Worm (Caenorhabditis elegans) whole organism, L1 larva: Measurements from ENCODE around the gene odr-1.

Source experiments
- C16A3.4 ChIP-seq: fragments of 150-350 bp; optimal IDR thresholded peaks from 2 replicates; lab custom pipeline; 2014; ENCODE audit warnings: missing biosample characterization, missing genetic modification characterization
- Y116A8C.19 ChIP-seq: sonication (generic microtip); optimal IDR thresholded peaks from 2 replicates; lab custom pipeline; 2016; ENCODE audit warnings: missing compliant biosample characterization, missing genetic modification characterization, borderline replicate concordance
- aha-1 ChIP-seq: fragments of 150-350 bp; optimal IDR thresholded peaks from 2 replicates; lab custom pipeline; 2014; ENCODE audit warnings: missing biosample characterization, missing genetic modification characterization
- alr-1 ChIP-seq: fragments of 200-800 bp; sonication (Bioruptor generic); optimal IDR thresholded peaks from 2 replicates; lab custom pipeline; 2018; ENCODE audit warnings: borderline replicate concordance, mild to moderate bottlenecking, missing genetic modification characterization, missing compliant biosample characterization
- ama-1 ChIP-seq: fragments of 150-350 bp; optimal IDR thresholded peaks from 2 replicates; lab custom pipeline; 2014
- blmp-1 ChIP-seq: fragments of 150-350 bp; optimal IDR thresholded peaks from 2 replicates; lab custom pipeline; 2014; ENCODE audit warnings: missing biosample characterization, missing genetic modification characterization
- ceh-8 ChIP-seq: fragments of 200-800 bp; sonication (Bioruptor generic); optimal IDR thresholded peaks from 2 replicates; lab custom pipeline; 2018; ENCODE audit warnings: mild to moderate bottlenecking, missing genetic modification characterization, moderate library complexity, missing compliant biosample characterization
- ceh-82 ChIP-seq, 3 experiments: fragments of 150-350 bp in 1 of 3; sonication (generic microtip) in 2 of 3; optimal IDR thresholded peaks; 2 replicates each; lab custom pipeline; 2014 to 2017; ENCODE audit warnings: missing biosample characterization in 3 of 3, missing genetic modification characterization in 3 of 3
- ceh-90 ChIP-seq: sonication (generic microtip); optimal IDR thresholded peaks from 2 replicates; lab custom pipeline; 2016; ENCODE audit warnings: missing genetic modification characterization, missing compliant biosample characterization
- dpl-1 ChIP-seq, 3 experiments: fragments of 150-350 bp in 2 of 3; sonication (generic microtip) in 1 of 3; optimal IDR thresholded peaks; 2 replicates each; lab custom pipeline; 2014 to 2017; ENCODE audit warnings: missing biosample characterization in 3 of 3, missing genetic modification characterization in 3 of 3, missing genetic modification reagents in 3 of 3
- efl-1 ChIP-seq, 4 experiments: fragments of 150-350 bp; optimal IDR thresholded peaks in 3 of 4; peaks in 1 of 4; 1 replicate in 1 of 4; 2 replicates in 3 of 4; lab custom pipeline; 2014; ENCODE audit warnings: missing biosample characterization in 2 of 4, missing genetic modification characterization in 2 of 4, missing genetic modification reagents in 2 of 4
- elt-2 ChIP-seq: sonication (generic microtip); optimal IDR thresholded peaks from 2 replicates; lab custom pipeline; 2016; ENCODE audit warnings: missing genetic modification characterization, mild to moderate bottlenecking, inconsistent platforms, missing compliant biosample characterization, missing genetic modification reagents
- ets-5 ChIP-seq: fragments of 200-800 bp; sonication (Bioruptor generic); IDR thresholded peaks from 2 replicates; pipeline ENCODE4 v1.3.6; 2022; ENCODE audit warnings: missing genetic modification characterization, missing compliant biosample characterization
- fkh-4 ChIP-seq: sonication (generic microtip); optimal IDR thresholded peaks from 2 replicates; lab custom pipeline; 2016; ENCODE audit warnings: missing compliant biosample characterization, missing genetic modification characterization, borderline replicate concordance
- fkh-8 ChIP-seq: sonication (generic microtip); optimal IDR thresholded peaks from 2 replicates; lab custom pipeline; 2016; ENCODE audit warnings: mild to moderate bottlenecking, missing genetic modification characterization, missing compliant biosample characterization
- grh-1 ChIP-seq: fragments of 200-800 bp; sonication (Bioruptor generic); IDR thresholded peaks from 2 replicates; pipeline ENCODE4 v1.3.6; 2022; ENCODE audit warnings: missing genetic modification reagents, missing genetic modification characterization, missing compliant biosample characterization
- hlh-4 ChIP-seq: sonication (generic microtip); optimal IDR thresholded peaks from 2 replicates; lab custom pipeline; 2016; ENCODE audit warnings: mild to moderate bottlenecking, missing genetic modification characterization, missing compliant biosample characterization
- hpl-2 ChIP-seq: fragments of 150-350 bp; optimal IDR thresholded peaks from 2 replicates; lab custom pipeline; 2014; ENCODE audit warnings: missing biosample characterization, missing genetic modification reagents, missing genetic modification characterization
- jun-1 ChIP-seq: fragments of 150-350 bp; optimal IDR thresholded peaks from 2 replicates; lab custom pipeline; 2014; ENCODE audit warnings: missing biosample characterization, missing genetic modification reagents, missing genetic modification characterization
- lin-14 ChIP-seq: fragments of 200-800 bp; sonication (Bioruptor generic); optimal IDR thresholded peaks from 2 replicates; lab custom pipeline; 2018; ENCODE audit warnings: mild to moderate bottlenecking, missing genetic modification characterization, moderate library complexity, missing compliant biosample characterization
- lin-15B ChIP-seq: fragments of 150-350 bp; sonication (generic microtip); optimal IDR thresholded peaks from 3 replicates; lab custom pipeline; 2014; ENCODE audit warnings: missing biosample characterization, missing genetic modification characterization
- lin-39 ChIP-seq: fragments of 150-350 bp; optimal IDR thresholded peaks from 2 replicates; lab custom pipeline; 2014; ENCODE audit warnings: missing biosample characterization, missing genetic modification reagents, missing genetic modification characterization
- lsy-2 ChIP-seq, 2 experiments: fragments of 150-350 bp; optimal IDR thresholded peaks; 2 replicates each; lab custom pipeline; 2014; ENCODE audit warnings: missing biosample characterization in 2 of 2, missing genetic modification characterization in 2 of 2
- mab-9 ChIP-seq: fragments of 200-800 bp; sonication (Bioruptor generic); IDR thresholded peaks from 2 replicates; pipeline ENCODE4 v1.3.6; 2022; ENCODE audit warnings: missing genetic modification reagents, missing genetic modification characterization, missing compliant biosample characterization
- mdl-1 ChIP-seq, 2 experiments: fragments of 150-350 bp; optimal IDR thresholded peaks; 2 replicates each; lab custom pipeline; 2014 to 2017; ENCODE audit warnings: missing biosample characterization in 2 of 2, missing genetic modification characterization in 2 of 2, inconsistent platforms in 1 of 2
- mef-2 ChIP-seq: fragments of 150-350 bp; optimal IDR thresholded peaks from 2 replicates; lab custom pipeline; 2014; ENCODE audit warnings: missing biosample characterization, missing genetic modification characterization
- nhr-19 ChIP-seq: fragments of 200-800 bp; sonication (Bioruptor generic); conservative IDR thresholded peaks from 2 replicates; pipeline ENCODE4 v1.3.6; 2022; ENCODE audit warnings: missing genetic modification characterization, missing compliant biosample characterization
- nhr-20 ChIP-seq: sonication (generic microtip); optimal IDR thresholded peaks from 2 replicates; lab custom pipeline; 2016; ENCODE audit warnings: mild to moderate bottlenecking, missing genetic modification characterization, missing compliant biosample characterization
- nhr-71 ChIP-seq: sonication (generic microtip); optimal IDR thresholded peaks from 2 replicates; lab custom pipeline; 2016; ENCODE audit warnings: mild to moderate bottlenecking, missing genetic modification characterization, moderate library complexity, missing compliant biosample characterization
- nhr-84 ChIP-seq: sonication (generic microtip); optimal IDR thresholded peaks from 2 replicates; lab custom pipeline; 2017; ENCODE audit warnings: missing biosample characterization, missing genetic modification characterization
- nhr-90 ChIP-seq: sonication (generic microtip); optimal IDR thresholded peaks from 2 replicates; lab custom pipeline; 2016; ENCODE audit warnings: mild to moderate bottlenecking, missing genetic modification characterization, missing compliant biosample characterization; ENCODE audit not compliant: poor library complexity
- pag-3 ChIP-seq: sonication (generic microtip); optimal IDR thresholded peaks from 2 replicates; lab custom pipeline; 2017; ENCODE audit warnings: missing genetic modification characterization, mild to moderate bottlenecking, missing compliant biosample characterization, antibody characterized with exemption, borderline replicate concordance; ENCODE audit not compliant: insufficient read depth
- rnt-1 ChIP-seq: sonication (generic microtip); optimal IDR thresholded peaks from 2 replicates; lab custom pipeline; 2016; ENCODE audit warnings: mild to moderate bottlenecking, missing genetic modification characterization, moderate library complexity, missing compliant biosample characterization
- skn-1 ChIP-seq: fragments of 150-350 bp; optimal IDR thresholded peaks from 2 replicates; lab custom pipeline; 2014; ENCODE audit warnings: missing biosample characterization, missing genetic modification characterization
- snu-23 ChIP-seq: sonication (generic microtip); optimal IDR thresholded peaks from 2 replicates; lab custom pipeline; 2016; ENCODE audit warnings: missing genetic modification characterization, missing compliant biosample characterization
- sptf-1 ChIP-seq: fragments of 150-350 bp; optimal IDR thresholded peaks from 2 replicates; lab custom pipeline; 2014; ENCODE audit warnings: missing biosample characterization, missing genetic modification characterization
- sup-37 ChIP-seq: fragments of 200-800 bp; sonication (Bioruptor generic); optimal IDR thresholded peaks from 2 replicates; lab custom pipeline; 2018; ENCODE audit warnings: mild to moderate bottlenecking, missing genetic modification characterization, missing compliant biosample characterization
- unc-30 ChIP-seq: sonication (generic microtip); optimal IDR thresholded peaks from 2 replicates; lab custom pipeline; 2017; ENCODE audit warnings: missing biosample characterization, missing genetic modification characterization
- unc-86 ChIP-seq: sonication (generic microtip); optimal IDR thresholded peaks from 2 replicates; lab custom pipeline; 2016; ENCODE audit warnings: missing genetic modification characterization, missing compliant biosample characterization
- unc-98 ChIP-seq: fragments of 200-800 bp; sonication (Bioruptor generic); IDR thresholded peaks from 2 replicates; pipeline ENCODE4 v1.3.6; 2022; ENCODE audit warnings: missing genetic modification characterization, missing compliant biosample characterization
- vab-15 ChIP-seq: sonication (generic microtip); optimal IDR thresholded peaks from 2 replicates; lab custom pipeline; 2017; ENCODE audit warnings: missing genotype, mild to moderate bottlenecking, missing genetic modification characterization, missing compliant biosample characterization
- zip-4 ChIP-seq: fragments of 200-800 bp; sonication (Bioruptor generic); optimal IDR thresholded peaks from 2 replicates; lab custom pipeline; 2018; ENCODE audit warnings: mild to moderate bottlenecking, missing genetic modification characterization, moderate library complexity, missing compliant biosample characterization
- ztf-4 ChIP-seq: fragments of 150-350 bp; optimal IDR thresholded peaks from 2 replicates; lab custom pipeline; 2014; ENCODE audit warnings: missing biosample characterization, missing genetic modification characterization

The odr-1 gene

ce11 chrX:13574029-13574428 lies 23.2 kb upstream of the odr-1 start (continued):
- TF ChIP-seq dpl-1 (GFP tag; optimal IDR thresholded peaks at IDR 0.05; lab: Kevin White, UChicago) (no peak), ceh-82 (tag; optimal IDR thresholded peaks at IDR 0.05; lab: Kevin White, UChicago) (no peak), ets-5 (GFP tag; lab: Robert Waterston, UW) (no peak), zip-4 (no peak), ama-1 (lab: Kevin White, UChicago) (no peak), nhr-20 (tag; lab: Kevin White, UChicago) (no peak), lin-15B (tag; lab: Kevin White, UChicago) (no peak), elt-2 (tag; lab: Kevin White, UChicago) (no peak), nhr-90 (tag; lab: Kevin White, UChicago) (no peak)

- TF ChIP-seq ztf-4 (tag; lab: Kevin White, UChicago), result no peak
- no peak for TF ChIP-seq snu-23 (GFP tag; lab: Kevin White, UChicago)
- no peak for TF ChIP-seq aha-1 (tag; lab: Kevin White, UChicago)
- TF ChIP-seq jun-1, result no peak
- TF ChIP-seq fkh-8 (tag; lab: Kevin White, UChicago), result no peak
- no peak for TF ChIP-seq lin-14 (GFP tag; lab: Kevin White, UChicago)
- TF ChIP-seq mdl-1 (tag; optimal IDR thresholded peaks at IDR 0.05; lab: Kevin White, UChicago), result no peak
- no peak for TF ChIP-seq Y116A8C.19 (tag; lab: Kevin White, UChicago)
- TF ChIP-seq skn-1 (tag; lab: Kevin White, UChicago), result no peak
- no peak for TF ChIP-seq ceh-90 (tag; lab: Kevin White, UChicago)
- no peak for TF ChIP-seq ceh-8
- TF ChIP-seq hpl-2 (GFP tag; lab: Kevin White, UChicago), result no peak
- no peak for TF ChIP-seq fkh-4 (tag; lab: Kevin White, UChicago)
- no peak for TF ChIP-seq vab-15 (tag; lab: Kevin White, UChicago)
- TF ChIP-seq sup-37, result no peak
- no peak for TF ChIP-seq unc-86 (tag; lab: Kevin White, UChicago)
Observed at ce11 chrX:13569854-13570253, 19.1 kb upstream of the odr-1 start, which contains the start of gene R01E6.7. Gene R01E6.7, minus strand, starts transcription at chrX:13569954.

- TF ChIP-seq mab-9 (GFP tag; lab: Robert Waterston, UW) (no peak), unc-98 (GFP tag; lab: Robert Waterston, UW) (no peak), rnt-1 (tag; lab: Kevin White, UChicago) (no peak), C16A3.4 (tag; lab: Kevin White, UChicago) (no peak), alr-1 (tag; lab: Kevin White, UChicago) (no peak), ama-1 (lab: Kevin White, UChicago) (no peak), efl-1 (optimal IDR thresholded peaks at IDR 0.05; lab: Kevin White, UChicago) (no peak), efl-1 (GFP tag; optimal IDR thresholded peaks at IDR 0.05 in 1 of 2; lab: Kevin White, UChicago) (peak in 1 of 2 experiments; percentile 37), vab-15 (tag; lab: Kevin White, UChicago) (no peak), hlh-4 (tag; lab: Kevin White, UChicago) (no peak)
Observed at ce11 chrX:13566436-13566835, 15.6 kb upstream of the odr-1 start, which contains the start of gene R01E6.2. Gene R01E6.2, minus strand, starts transcription at chrX:13566536.

ce11 chrX:13561954-13562353 lies 11.2 kb upstream of the odr-1 start:
- TF ChIP-seq sptf-1 (tag; lab: Kevin White, UChicago), result no peak
- TF ChIP-seq nhr-20 (tag; lab: Kevin White, UChicago), result peak; percentile 7
- peak; percentile 62 for TF ChIP-seq nhr-71 (tag; lab: Kevin White, UChicago)
- TF ChIP-seq elt-2 (tag; lab: Kevin White, UChicago), result no peak
- TF ChIP-seq pag-3 (tag; lab: Kevin White, UChicago), result peak; percentile 62
- peak; percentile 22 for TF ChIP-seq mef-2 (tag; lab: Kevin White, UChicago)
- no peak for TF ChIP-seq unc-30 (tag; lab: Kevin White, UChicago)
- no peak for TF ChIP-seq grh-1 (GFP tag; lab: Robert Waterston, UW)
- no peak for TF ChIP-seq ceh-90 (tag; lab: Kevin White, UChicago)
- TF ChIP-seq rnt-1 (tag; lab: Kevin White, UChicago), result peak; percentile 49
- peak in 1 of 2 experiments; percentile 9 for TF ChIP-seq lsy-2 (tag; optimal IDR thresholded peaks at IDR 0.05; lab: Kevin White, UChicago)
- peak; percentile 26 for TF ChIP-seq blmp-1 (tag; lab: Kevin White, UChicago)
- TF ChIP-seq C16A3.4 (tag; lab: Kevin White, UChicago), result no peak
- TF ChIP-seq nhr-19 (GFP tag; lab: Robert Waterston, UW), result peak; percentile 14
- TF ChIP-seq nhr-84 (tag; lab: Kevin White, UChicago), result no peak
- TF ChIP-seq lin-39, result peak; percentile 32
